Fruit fly (Drosophila melanogaster): Measurements from ENCODE around the gene CG16704.

The CG16704 gene

dm6 chr2L:3657349-3658142, 34.8 kb downstream of the CG16704 start (continued):
- peak; percentile 72 for TF ChIP-seq ken (GFP tag; IDR thresholded peaks at IDR 0.05)
- TF ChIP-seq CG11456 (GFP tag; IDR thresholded peaks at IDR 0.05), result peak; percentile 89
- TF ChIP-seq Dp (GFP tag; optimal IDR thresholded peaks at IDR 0.05), result peak; percentile 19
- no peak for TF ChIP-seq Dref (GFP tag; IDR thresholded peaks at IDR 0.05)
- no peak for TF ChIP-seq crp (GFP tag; optimal IDR thresholded peaks at IDR 0.05)
- TF ChIP-seq zfh1 (GFP tag; IDR thresholded peaks at IDR 0.05), result peak; percentile 46; the same call in 2 of the 3 replicates
- TF ChIP-seq CG10979 (tag; optimal IDR thresholded peaks at IDR 0.05), result peak; percentile 33
- no peak for TF ChIP-seq pan (optimal IDR thresholded peaks at IDR 0.05)
- peak in 1 of 2 experiments; percentile 35 for TF ChIP-seq pan (GFP tag; optimal IDR thresholded peaks at IDR 0.05 in 1 of 2, IDR thresholded peaks at IDR 0.05 in 1 of 2)
- TF ChIP-seq ind (GFP tag; optimal IDR thresholded peaks at IDR 0.05), result peak; percentile 61
- TF ChIP-seq Six4 (GFP tag; optimal IDR thresholded peaks at IDR 0.05), result peak; percentile 6
- no peak for TF ChIP-seq CG18619 (GFP tag; optimal IDR thresholded peaks at IDR 0.05)
- no peak for TF ChIP-seq jing (GFP tag; optimal IDR thresholded peaks at IDR 0.05)

DNA sequence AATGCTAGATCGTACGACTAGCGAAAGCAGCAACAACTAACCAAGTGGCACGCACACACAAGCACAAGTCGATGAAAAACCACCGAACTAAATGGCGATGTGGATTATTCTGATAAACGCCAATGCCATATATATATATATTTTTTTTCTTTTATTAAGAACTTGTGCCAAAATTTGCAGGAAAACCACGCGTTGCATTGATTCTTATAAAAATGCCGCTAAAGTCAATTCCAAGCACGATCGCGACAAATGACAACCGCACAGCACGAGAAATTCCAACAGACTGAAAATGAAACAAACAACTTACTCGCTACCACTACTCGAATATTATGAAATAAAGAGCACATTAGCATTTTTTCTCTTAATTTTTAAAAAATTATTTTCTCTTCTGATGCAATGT, 35.7 kb downstream of the CG16704 start, which contains the start of gene for:
for (minus strand) TSS at position 287 of the 400 bp plus-strand sequence.
- TF ChIP-seq sob (GFP tag; IDR thresholded peaks at IDR 0.05) (no peak), CG4328 (GFP tag; optimal IDR thresholded peaks at IDR 0.05) (no peak), CG2889 (GFP tag; IDR thresholded peaks at IDR 0.05) (no peak), Poxn (GFP tag; IDR thresholded peaks at IDR 0.05) (no peak), ci (GFP tag; IDR thresholded peaks at IDR 0.05) (peak; percentile 17; the same call in 1 of the 3 replicates), jigr1 (GFP tag; IDR thresholded peaks at IDR 0.05) (no peak), CG32772 (GFP tag; IDR thresholded peaks at IDR 0.05) (no peak), CG13287 (GFP tag; IDR thresholded peaks at IDR 0.05; ENCODE audit: partially characterized antibody) (peak; percentile 9; the same call in 1 of the 2 replicates), CG4707 (GFP tag; optimal IDR thresholded peaks at IDR 0.05) (no peak), H2.0 (GFP tag; IDR thresholded peaks at IDR 0.05) (no peak), lab (GFP tag; optimal IDR thresholded peaks at IDR 0.05) (peak; percentile 20), Elba2 (GFP tag; optimal IDR thresholded peaks at IDR 0.05) (no peak), croc (GFP tag; conservative IDR thresholded peaks at IDR 0.05) (no peak), Dbx (GFP tag; IDR thresholded peaks at IDR 0.05) (no peak), insv (GFP tag; optimal IDR thresholded peaks at IDR 0.05) (no peak), CG8089 (GFP tag; optimal IDR thresholded peaks at IDR 0.05) (no peak), CG3163 (GFP tag; optimal IDR thresholded peaks at IDR 0.05) (peak; percentile 64), CG32532 (GFP tag; IDR thresholded peaks at IDR 0.05) (peak; percentile 19; the same call in 1 of the 2 replicates), CG2120 (GFP tag; optimal IDR thresholded peaks at IDR 0.05) (no peak), Stat92E (GFP tag; optimal IDR thresholded peaks at IDR 0.05) (no peak), C15 (GFP tag; IDR thresholded peaks at IDR 0.05) (no peak), CG15601 (tag; optimal IDR thresholded peaks at IDR 0.05) (peak; percentile 16), Hr51 (GFP tag; optimal IDR thresholded peaks at IDR 0.05) (no peak), CG30403 (GFP tag; optimal IDR thresholded peaks at IDR 0.05) (no peak), CG6683 (GFP tag; optimal IDR thresholded peaks at IDR 0.05) (no peak), cas (GFP tag; IDR thresholded peaks at IDR 0.05) (no peak), PHDP (tag; optimal IDR thresholded peaks at IDR 0.05) (no peak), NFAT (GFP tag; IDR thresholded peaks at IDR 0.05) (no peak), Dad (GFP tag; optimal IDR thresholded peaks at IDR 0.05) (no peak), CG8290 (GFP tag; optimal IDR thresholded peaks at IDR 0.05) (no peak), CG8290 (tag; optimal IDR thresholded peaks at IDR 0.05) (no peak), Nf-YA (GFP tag; IDR thresholded peaks at IDR 0.05) (no peak), CG1233 (GFP tag; optimal IDR thresholded peaks at IDR 0.05) (no peak), MTF-1 (GFP tag; optimal IDR thresholded peaks at IDR 0.05; ENCODE audit: borderline replicate concordance) (no peak), CG8944 (GFP tag; optimal IDR thresholded peaks at IDR 0.05) (no peak), CG4730 (GFP tag; IDR thresholded peaks at IDR 0.05) (no peak), gsb (GFP tag; IDR thresholded peaks at IDR 0.05) (no peak)

Data from whole organism, embryonic.